Worm (Caenorhabditis elegans) whole organism, midembryonic: ENCODE data around the gene rpl-12.

Experiments
- T22C8.4 ChIP-seq: fragments of 200-800 bp; sonication (Bioruptor generic); IDR thresholded peaks from 2 replicates; pipeline ENCODE4 v1.3.6; 2022; ENCODE audit warnings: missing genetic modification characterization, missing compliant biosample characterization
- cog-1 ChIP-seq: sonication (generic microtip); optimal IDR thresholded peaks from 2 replicates; lab custom pipeline; 2016; ENCODE audit warnings: missing genetic modification characterization, missing compliant biosample characterization
- flt-1 ChIP-seq: fragments of 200-800 bp; sonication (Bioruptor generic); IDR thresholded peaks from 2 replicates; pipeline ENCODE4 v1.3.6; 2022; ENCODE audit warnings: missing genetic modification characterization, missing compliant biosample characterization
- ztf-23 ChIP-seq: fragments of 200-800 bp; sonication (Bioruptor generic); IDR thresholded peaks from 2 replicates; pipeline ENCODE4 v1.3.6; 2022; ENCODE audit warnings: missing genetic modification reagents, missing genetic modification characterization, missing compliant biosample characterization
- ztf-29 ChIP-seq: fragments of 200-800 bp; sonication (Bioruptor generic); IDR thresholded peaks from 2 replicates; pipeline ENCODE4 v1.3.6; 2022; ENCODE audit warnings: missing genetic modification reagents, missing genetic modification characterization, missing compliant biosample characterization

DNA sequence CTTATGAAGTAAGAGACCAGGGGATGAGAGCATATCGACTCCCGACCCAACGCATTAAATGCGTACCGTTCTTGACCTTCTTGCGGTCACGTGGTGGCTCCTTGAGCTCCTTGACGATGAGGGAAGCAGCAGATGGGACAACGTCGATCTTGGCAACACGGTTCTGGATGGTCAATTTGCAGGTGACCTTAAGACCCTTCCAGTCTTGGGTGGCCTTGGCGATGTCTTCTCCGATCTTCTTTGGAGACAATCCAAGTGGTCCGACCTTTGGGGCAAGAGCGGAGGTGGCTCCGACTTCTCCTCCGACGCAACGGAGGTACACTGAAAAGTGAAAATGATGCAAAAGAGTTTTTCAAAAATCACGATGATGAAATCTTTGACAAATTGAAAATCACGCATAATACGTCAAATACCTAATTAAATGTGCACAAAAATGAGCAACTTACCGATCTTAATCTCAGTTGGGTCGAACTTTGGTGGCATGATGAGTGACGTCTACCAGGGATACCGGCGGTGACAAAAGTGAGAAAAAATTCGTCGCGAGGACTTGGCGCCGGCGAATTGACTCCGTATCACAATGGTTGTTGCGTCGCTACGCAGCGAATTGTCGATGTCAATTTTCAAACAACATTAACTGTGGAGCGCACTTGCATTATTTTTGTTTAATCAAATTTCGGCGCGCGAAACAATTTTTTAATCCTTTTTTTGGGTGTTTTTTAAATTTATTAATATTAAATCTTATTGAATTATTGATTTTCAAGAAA, at the start of gene rpl-12:
- TF ChIP-seq flt-1 (GFP tag; lab: Robert Waterston, UW) (peak; percentile 77), cog-1 (tag; lab: Kevin White, UChicago) (peak; percentile 98), T22C8.4 (peak; percentile 58; the same call in 1 of the 2 replicates), ztf-29 (no peak), ztf-23 (GFP tag; lab: Robert Waterston, UW) (peak; percentile 89)
